Fruit fly (Drosophila melanogaster): ENCODE measurements around the gene mRpL1.

Gene mRpL1

dm6 chr3R:8285727-8286344 is 15.4 kb upstream of the mRpL1 start:
- TF ChIP-seq CG9948 (tag; optimal IDR thresholded peaks at IDR 0.05) (no peak), CG14655 (GFP tag; optimal IDR thresholded peaks at IDR 0.05) (no peak), Pif1A (GFP tag; optimal IDR thresholded peaks at IDR 0.05) (no peak), CG8301 (tag; optimal IDR thresholded peaks at IDR 0.05) (no peak), D1 (tag; optimal IDR thresholded peaks at IDR 0.05) (no peak), fd96Ca (GFP tag; IDR thresholded peaks at IDR 0.05) (no peak), CG8159 (tag; optimal IDR thresholded peaks at IDR 0.05) (no peak), CG13204 (GFP tag; optimal IDR thresholded peaks at IDR 0.05) (no peak), Ets98B (GFP tag; IDR thresholded peaks at IDR 0.05) (no peak), EcR (GFP tag; optimal IDR thresholded peaks at IDR 0.05) (no peak), Snoo (tag; optimal IDR thresholded peaks at IDR 0.05) (no peak), rn (GFP tag; IDR thresholded peaks at IDR 0.05) (no peak), CG34367 (tag; optimal IDR thresholded peaks at IDR 0.05) (no peak), CG10348 (GFP tag; IDR thresholded peaks at IDR 0.05) (no peak), Pif1B (GFP tag; optimal IDR thresholded peaks at IDR 0.05) (no peak)

- no peak for TF ChIP-seq Ets98B (GFP tag; IDR thresholded peaks at IDR 0.05)
- TF ChIP-seq CG34367 (tag; optimal IDR thresholded peaks at IDR 0.05): no peak
- no peak for TF ChIP-seq gl (tag; optimal IDR thresholded peaks at IDR 0.05)
- no peak for TF ChIP-seq CG15710 (tag; optimal IDR thresholded peaks at IDR 0.05)
- no peak for TF ChIP-seq CG8301 (tag; optimal IDR thresholded peaks at IDR 0.05)
- TF ChIP-seq fd96Ca (GFP tag; IDR thresholded peaks at IDR 0.05): no peak
- TF ChIP-seq CG13204 (GFP tag; optimal IDR thresholded peaks at IDR 0.05): no peak
- no peak for TF ChIP-seq EcR (GFP tag; optimal IDR thresholded peaks at IDR 0.05)
- TF ChIP-seq rn (GFP tag; IDR thresholded peaks at IDR 0.05): no peak
Measured at dm6 chr3R:8287697-8288096, 13.5 kb upstream of the mRpL1 start, which contains the start of gene Nazo. Gene Nazo (plus strand): TSS chr3R:8287876.

dm6 chr3R:8288790-8289189 is 12.4 kb upstream of the mRpL1 start:
- TF ChIP-seq rn (GFP tag; IDR thresholded peaks at IDR 0.05) (no peak), CG14655 (GFP tag; optimal IDR thresholded peaks at IDR 0.05) (no peak), D1 (tag; optimal IDR thresholded peaks at IDR 0.05) (no peak), CG10348 (GFP tag; IDR thresholded peaks at IDR 0.05) (no peak), Ets98B (GFP tag; IDR thresholded peaks at IDR 0.05) (no peak), fd96Ca (GFP tag; IDR thresholded peaks at IDR 0.05) (no peak)

- TF ChIP-seq CG8301 (tag; optimal IDR thresholded peaks at IDR 0.05) (no peak), CG14655 (GFP tag; optimal IDR thresholded peaks at IDR 0.05) (no peak), gl (tag; optimal IDR thresholded peaks at IDR 0.05) (no peak), Ets98B (GFP tag; IDR thresholded peaks at IDR 0.05) (no peak), CG8159 (tag; optimal IDR thresholded peaks at IDR 0.05) (no peak), D1 (tag; optimal IDR thresholded peaks at IDR 0.05) (no peak), CG34367 (tag; optimal IDR thresholded peaks at IDR 0.05) (no peak), CG9948 (tag; optimal IDR thresholded peaks at IDR 0.05) (no peak), rn (GFP tag; IDR thresholded peaks at IDR 0.05) (no peak), CG10348 (GFP tag; IDR thresholded peaks at IDR 0.05) (no peak), fd96Ca (GFP tag; IDR thresholded peaks at IDR 0.05) (no peak), CG4496 (GFP tag; IDR thresholded peaks at IDR 0.05) (no peak), EcR (GFP tag; optimal IDR thresholded peaks at IDR 0.05) (no peak), CG17806 (tag; optimal IDR thresholded peaks at IDR 0.05) (no peak)
Measured at dm6 chr3R:8290478-8290877, 10.8 kb upstream of the mRpL1 start, which contains the start of gene CG11672. Gene CG11672 (minus strand): TSS chr3R:8290578.

- TF ChIP-seq EcR (GFP tag; optimal IDR thresholded peaks at IDR 0.05): no peak
Measured at dm6 chr3R:8290940-8291339, 10.3 kb upstream of the mRpL1 start, which contains the start of gene CG31464. Gene CG31464 (plus strand): TSS chr3R:8291240.

dm6 chr3R:8292034-8292433 is 9.2 kb upstream of the mRpL1 start, which contains the start of gene CG31463:
Gene CG31463 (plus strand): TSS chr3R:8292335.
- TF ChIP-seq CG17806 (tag; optimal IDR thresholded peaks at IDR 0.05) (no peak), CG8301 (tag; optimal IDR thresholded peaks at IDR 0.05) (no peak), EcR (GFP tag; optimal IDR thresholded peaks at IDR 0.05) (no peak), CG15710 (tag; optimal IDR thresholded peaks at IDR 0.05) (no peak), CG10348 (GFP tag; IDR thresholded peaks at IDR 0.05) (no peak)

- TF ChIP-seq D1 (tag; optimal IDR thresholded peaks at IDR 0.05) (peak; percentile 37), Pif1B (GFP tag; optimal IDR thresholded peaks at IDR 0.05) (no peak), CG9948 (tag; optimal IDR thresholded peaks at IDR 0.05) (no peak), CG17806 (tag; optimal IDR thresholded peaks at IDR 0.05) (no peak), CG4496 (GFP tag; IDR thresholded peaks at IDR 0.05) (no peak), CG10348 (GFP tag; IDR thresholded peaks at IDR 0.05) (no peak), CG32121 (GFP tag; IDR thresholded peaks at IDR 0.05) (peak; percentile 32; the same call in 1 of the 2 replicates), EcR (GFP tag; optimal IDR thresholded peaks at IDR 0.05) (peak; percentile 25), Ets98B (GFP tag; IDR thresholded peaks at IDR 0.05) (peak; percentile 7; the same call in 1 of the 2 replicates)
Measured at dm6 chr3R:8303848-8304247, 2.6 kb downstream of the mRpL1 start, which contains the start of gene nac. Gene nac (minus strand): TSS chr3R:8304023.

Data from whole organism, pupa.